Worm (Caenorhabditis elegans) whole organism, L1 larva: Measurements from ENCODE around the gene Y102A11A.2.
"Not testable (repeated sequence)": the region's sequence is repeated elsewhere in the genome, so short reads cannot be mapped to it uniquely, and the experiment has no call there.

Experiments
- ceh-82 ChIP-seq, 3 experiments: fragments of 150-350 bp in 1 of 3; sonication (generic microtip) in 2 of 3; optimal IDR thresholded peaks; 2 replicates each; lab custom pipeline; 2014 to 2017; ENCODE audit warnings: missing biosample characterization in 3 of 3, missing genetic modification characterization in 3 of 3
- fkh-10 ChIP-seq: sonication (generic microtip); optimal IDR thresholded peaks from 2 replicates; lab custom pipeline; 2017; ENCODE audit warnings: missing biosample characterization, missing genetic modification reagents, missing genetic modification characterization
- fos-1 ChIP-seq: fragments of 150-350 bp; optimal IDR thresholded peaks from 2 replicates; lab custom pipeline; 2014; ENCODE audit warnings: missing biosample characterization, missing genetic modification characterization
- nhr-11 ChIP-seq: fragments of 150-350 bp; optimal IDR thresholded peaks from 2 replicates; lab custom pipeline; 2014; ENCODE audit warnings: missing biosample characterization, missing genetic modification characterization

DNA sequence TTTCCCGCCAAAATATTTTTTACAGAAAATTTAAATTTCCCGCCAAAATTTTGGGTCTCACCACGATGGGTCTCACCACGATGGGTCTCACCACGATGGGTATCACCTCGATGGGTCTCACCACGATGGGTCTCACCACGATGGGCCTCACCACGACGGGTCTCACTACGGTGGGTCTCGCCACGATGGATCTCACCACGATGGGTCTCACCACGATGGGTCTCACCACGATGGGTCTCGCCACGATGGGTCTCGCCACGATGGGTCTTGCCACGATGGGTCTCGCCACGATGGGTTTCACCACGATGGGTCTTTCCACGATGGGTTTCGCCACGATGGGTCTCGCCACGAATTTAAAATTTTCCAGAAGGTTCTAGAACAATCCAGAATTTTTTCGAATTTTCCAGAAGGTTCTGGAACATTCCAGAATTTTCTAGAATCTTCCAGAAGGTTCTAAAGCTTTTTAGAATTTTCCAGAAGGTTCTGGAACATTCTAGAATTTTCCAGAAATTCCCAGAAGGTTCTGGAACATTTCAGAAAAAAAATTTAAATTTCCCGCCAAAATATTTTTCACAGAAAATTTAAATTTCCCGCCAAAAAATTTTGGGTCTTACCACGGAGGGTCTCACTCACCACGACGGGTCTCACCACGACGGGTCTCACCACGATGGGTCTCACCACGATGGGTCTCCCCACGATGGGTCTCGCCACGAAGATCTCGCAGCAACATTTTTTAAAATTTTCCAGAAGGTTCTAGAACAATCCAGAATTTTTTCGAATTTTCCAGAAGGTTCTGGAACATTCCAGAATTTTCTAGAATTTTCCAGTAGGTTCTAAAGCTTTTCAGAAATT lies 32.3 kb downstream of the Y102A11A.2 start:
- TF ChIP-seq nhr-11; fos-1 (tag; lab: Kevin White, UChicago); ceh-82 (tag; optimal IDR thresholded peaks at IDR 0.05; lab: Kevin White, UChicago); fkh-10 (GFP tag; lab: Kevin White, UChicago): not testable (repeated sequence)
